Worm (Caenorhabditis elegans): ENCODE results near the gene mec-17.

DNA sequence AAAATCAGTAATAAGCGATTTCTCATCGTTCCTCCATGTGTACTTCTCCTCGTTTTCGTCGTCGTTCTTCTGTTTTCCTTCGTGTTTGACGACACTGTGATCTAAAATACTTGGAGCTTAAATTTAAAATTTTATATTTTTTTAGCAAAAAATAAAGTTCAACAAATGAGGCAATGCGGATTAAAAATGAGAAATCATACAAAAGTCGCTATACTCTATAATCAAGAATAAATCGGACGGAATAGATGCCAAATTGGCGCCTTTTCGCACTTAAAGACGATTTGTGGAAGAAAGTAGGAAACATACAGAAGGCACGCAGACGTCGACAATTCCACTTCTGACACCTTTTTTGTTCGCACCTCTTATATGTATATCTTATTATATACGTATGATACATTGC lies 17.0 kb upstream of the mec-17 start, which contains the start of gene rig-4:
- TF ChIP-seq unc-42 (tag; optimal IDR thresholded peaks at IDR 0.05) (no peak), eyg-1 (tag; optimal IDR thresholded peaks at IDR 0.05) (no peak), pat-9 (tag; optimal IDR thresholded peaks at IDR 0.05) (no peak)
